Worm (Caenorhabditis elegans) whole organism, midembryonic: ENCODE data around the gene znf-706.

Experiments used
- T22C8.4 ChIP-seq: fragments of 200-800 bp; sonication (Bioruptor generic); IDR thresholded peaks from 2 replicates; pipeline ENCODE4 v1.3.6; 2022; ENCODE audit warnings: missing genetic modification characterization, missing compliant biosample characterization
- cog-1 ChIP-seq: sonication (generic microtip); optimal IDR thresholded peaks from 2 replicates; lab custom pipeline; 2016; ENCODE audit warnings: missing genetic modification characterization, missing compliant biosample characterization
- ztf-29 ChIP-seq: fragments of 200-800 bp; sonication (Bioruptor generic); IDR thresholded peaks from 2 replicates; pipeline ENCODE4 v1.3.6; 2022; ENCODE audit warnings: missing genetic modification reagents, missing genetic modification characterization, missing compliant biosample characterization

DNA sequence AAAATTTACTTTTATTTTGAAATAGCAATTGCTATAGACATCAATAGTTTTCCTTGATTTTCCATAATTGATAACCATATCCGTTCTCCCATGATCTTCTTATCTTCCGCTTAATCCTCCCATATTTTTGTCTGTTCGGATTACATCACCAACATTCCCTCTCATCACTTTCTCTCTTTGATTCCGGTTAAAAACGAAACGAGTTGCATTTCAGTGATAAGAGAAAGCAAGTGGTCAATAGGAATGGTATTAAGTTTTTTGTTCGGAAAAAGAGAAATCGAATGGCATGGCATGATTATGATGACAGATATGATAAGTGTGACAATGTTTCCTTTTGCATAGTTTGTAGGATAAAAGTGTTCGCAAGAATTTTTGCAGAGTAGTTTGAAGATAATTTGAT lies 16.0 kb upstream of the znf-706 start:
- TF ChIP-seq ztf-29 (GFP tag; lab: Robert Waterston, UW) (no peak), cog-1 (no peak), T22C8.4 (GFP tag; lab: Robert Waterston, UW) (no peak)
